Worm (Caenorhabditis elegans): ENCODE results near the gene ant-1.3.

DNA sequence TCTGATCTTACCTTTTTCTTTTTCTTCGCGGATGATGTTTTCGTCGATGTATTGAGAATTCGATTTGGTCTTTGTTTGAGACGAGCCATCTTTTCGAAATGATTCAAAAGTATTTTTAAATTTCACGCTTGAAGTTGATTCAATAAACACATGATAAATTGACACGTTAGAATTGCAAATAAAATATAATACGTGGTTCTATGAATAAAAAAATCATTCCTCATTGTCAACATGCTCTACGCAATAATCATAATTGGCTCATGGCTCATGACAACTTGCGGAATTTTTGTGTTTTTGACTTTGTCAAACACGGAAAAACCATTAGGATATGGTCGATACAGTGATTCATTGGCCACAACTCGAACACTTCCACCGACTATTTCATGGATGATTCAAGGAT lies 25.7 kb downstream of the ant-1.3 start, which contains the start of the genes htas-1 and ZK1251.3:
- TF ChIP-seq unc-39 (tag; optimal IDR thresholded peaks at IDR 0.05) (no peak), tbx-2 (tag; optimal IDR thresholded peaks at IDR 0.05) (no peak), sea-2 (GFP tag; optimal IDR thresholded peaks at IDR 0.05) (no peak), skn-1 (tag; optimal IDR thresholded peaks at IDR 0.05) (no peak), elt-1 (tag; optimal IDR thresholded peaks at IDR 0.05) (no peak), lin-15B (tag; optimal IDR thresholded peaks at IDR 0.05) (no peak), egl-27 (tag; optimal IDR thresholded peaks at IDR 0.05) (no peak), elt-3 (tag; optimal IDR thresholded peaks at IDR 0.05) (no peak), ztf-11 (tag; optimal IDR thresholded peaks at IDR 0.05) (no peak), unc-62 (GFP tag; optimal IDR thresholded peaks at IDR 0.05) (no peak), ceh-16 (tag; optimal IDR thresholded peaks at IDR 0.05) (no peak), ztf-4 (tag; optimal IDR thresholded peaks at IDR 0.05) (no peak), pqm-1 (tag; optimal IDR thresholded peaks at IDR 0.05) (no peak), nhr-76 (tag; optimal IDR thresholded peaks at IDR 0.05) (no peak)

Measured in whole organism, L3 larva.